Fruit fly (Drosophila melanogaster) whole organism, embryonic: ENCODE results near the gene Art9.

Experiments
- BtbVII ChIP-seq: fragments of 200-800 bp; sonication (Bioruptor generic); optimal IDR thresholded peaks from 3 replicates; lab custom pipeline; 2017; ENCODE audit warnings: missing biosample characterization, mild to moderate bottlenecking, missing genetic modification characterization
- CG10209 ChIP-seq: fragments of 200-800 bp; sonication (Bioruptor generic); optimal IDR thresholded peaks from 3 replicates; lab custom pipeline; 2017; ENCODE audit warnings: missing biosample characterization, mild to moderate bottlenecking, missing genetic modification characterization, missing genetic modification reagents
- CG10267 ChIP-seq: fragments of 200-800 bp; sonication (Bioruptor generic); optimal IDR thresholded peaks from 2 replicates; lab custom pipeline; 2018; ENCODE audit warnings: missing biosample characterization, mild to moderate bottlenecking, missing genetic modification characterization, moderate library complexity
- CG11247 ChIP-seq: fragments of 200-800 bp; sonication (Bioruptor generic); IDR thresholded peaks from 2 replicates; pipeline ENCODE4 v1.3.6; 2022; ENCODE audit warnings: missing biosample characterization, missing genetic modification characterization
- CG12071 ChIP-seq: fragments of 200-800 bp; sonication (Bioruptor generic); optimal IDR thresholded peaks from 3 replicates; lab custom pipeline; 2018; ENCODE audit warnings: missing biosample characterization, mild to moderate bottlenecking, missing genetic modification characterization
- CG12155 ChIP-seq: fragments of 200-800 bp; sonication (Bioruptor generic); optimal IDR thresholded peaks from 3 replicates; lab custom pipeline; 2016; ENCODE audit warnings: missing biosample characterization, missing genetic modification characterization
- CG13775 ChIP-seq: fragments of 200-800 bp; sonication (Bioruptor generic); optimal IDR thresholded peaks from 3 replicates; lab custom pipeline; 2017; ENCODE audit warnings: missing biosample characterization, mild to moderate bottlenecking, missing genetic modification characterization
- CG15601 ChIP-seq: fragments of 200-800 bp; sonication (Bioruptor generic); optimal IDR thresholded peaks from 3 replicates; lab custom pipeline; 2019; ENCODE audit warnings: missing biosample characterization, mild to moderate bottlenecking, missing genetic modification characterization, moderate library complexity
- CG15696 ChIP-seq: fragments of 200-800 bp; sonication (Bioruptor generic); optimal IDR thresholded peaks from 2 replicates; lab custom pipeline; 2019; ENCODE audit warnings: missing biosample characterization, mild to moderate bottlenecking, missing genetic modification characterization, moderate library complexity
- CG18262 ChIP-seq: fragments of 200-800 bp; optimal IDR thresholded peaks from 3 replicates; lab custom pipeline; 2019; ENCODE audit warnings: missing biosample characterization, mild to moderate bottlenecking, missing genetic modification characterization, moderate library complexity
- CG18619 ChIP-seq: fragments of 200-800 bp; sonication (Bioruptor generic); optimal IDR thresholded peaks from 3 replicates; lab custom pipeline; 2017; ENCODE audit warnings: missing biosample characterization, mild to moderate bottlenecking, missing genetic modification characterization
- CG2116 ChIP-seq: fragments of 200-800 bp; sonication (Bioruptor generic); optimal IDR thresholded peaks from 3 replicates; lab custom pipeline; 2018; ENCODE audit warnings: missing biosample characterization, mild to moderate bottlenecking, missing genetic modification characterization
- CG2202 ChIP-seq: fragments of 200-800 bp; sonication (Bioruptor generic); optimal IDR thresholded peaks from 2 replicates; lab custom pipeline; 2018; ENCODE audit warnings: missing biosample characterization, mild to moderate bottlenecking, missing genetic modification characterization
- CG2712 ChIP-seq: fragments of 200-800 bp; optimal IDR thresholded peaks from 3 replicates; lab custom pipeline; 2019; ENCODE audit warnings: missing biosample characterization, mild to moderate bottlenecking, missing genetic modification characterization, moderate library complexity
- CG30431 ChIP-seq: fragments of 200-800 bp; sonication (Bioruptor generic); optimal IDR thresholded peaks from 2 replicates; lab custom pipeline; 2017; ENCODE audit warnings: missing biosample characterization, missing genetic modification characterization
- CG43689 ChIP-seq: fragments of 200-800 bp; sonication (Bioruptor generic); IDR thresholded peaks from 2 replicates; pipeline ENCODE4 v1.3.6; 2022; ENCODE audit warnings: missing biosample characterization, missing genetic modification characterization
- CG9609 ChIP-seq: fragments of 200-800 bp; sonication (Bioruptor generic); optimal IDR thresholded peaks from 3 replicates; lab custom pipeline; 2016; ENCODE audit warnings: missing biosample characterization, missing genetic modification characterization
- CTCF ChIP-seq: fragments of 200-800 bp; sonication (Bioruptor generic); optimal IDR thresholded peaks from 2 replicates; lab custom pipeline; 2017; ENCODE audit warnings: missing biosample characterization, mild to moderate bottlenecking, missing genetic modification characterization, moderate library complexity
- D19B ChIP-seq: fragments of 200-800 bp; sonication (Bioruptor generic); optimal IDR thresholded peaks from 2 replicates; lab custom pipeline; 2017; ENCODE audit warnings: missing biosample characterization, mild to moderate bottlenecking, missing genetic modification characterization
- Dbx ChIP-seq: fragments of 200-800 bp; sonication (Bioruptor generic); IDR thresholded peaks from 3 replicates; pipeline ENCODE4 v1.3.6; 2022; ENCODE audit warnings: missing biosample characterization, missing genetic modification characterization
- Fer2 ChIP-seq: fragments of 200-800 bp; sonication (Bioruptor generic); optimal IDR thresholded peaks from 2 replicates; lab custom pipeline; 2018; ENCODE audit warnings: missing biosample characterization, mild to moderate bottlenecking, missing genetic modification characterization, moderate library complexity
- GATAe ChIP-seq: fragments of 200-800 bp; sonication (Bioruptor generic); conservative IDR thresholded peaks from 2 replicates; pipeline ENCODE4 v1.3.6; 2022; ENCODE audit warnings: missing biosample characterization, missing genetic modification characterization
- Hand ChIP-seq: fragments of 200-800 bp; sonication (Bioruptor generic); optimal IDR thresholded peaks from 2 replicates; lab custom pipeline; 2017; ENCODE audit warnings: mild to moderate bottlenecking, missing biosample characterization, missing genetic modification reagents, missing genetic modification characterization
- Lpt ChIP-seq: fragments of >200 bp; optimal IDR thresholded peaks from 2 replicates; lab custom pipeline; 2018; ENCODE audit warnings: missing biosample characterization, missing genetic modification characterization
- MTF-1 ChIP-seq: fragments of 200-800 bp; sonication (Bioruptor generic); optimal IDR thresholded peaks from 2 replicates; lab custom pipeline; 2018; ENCODE audit warnings: missing biosample characterization, mild to moderate bottlenecking, missing genetic modification characterization, borderline replicate concordance
- Mad ChIP-seq: fragments of 200-800 bp; sonication (Bioruptor generic); optimal IDR thresholded peaks from 2 replicates; lab custom pipeline; 2016; ENCODE audit warnings: missing biosample characterization, missing genetic modification characterization
- NC2α ChIP-seq: fragments of 200-800 bp; sonication (Bioruptor generic); optimal IDR thresholded peaks from 2 replicates; lab custom pipeline; 2016; ENCODE audit warnings: missing biosample characterization, missing genetic modification characterization
- Nf-YB ChIP-seq: fragments of 200-800 bp; sonication (Bioruptor generic); optimal IDR thresholded peaks from 3 replicates; lab custom pipeline; 2019; ENCODE audit warnings: missing biosample characterization, mild to moderate bottlenecking, missing genetic modification characterization, moderate library complexity
- PHDP ChIP-seq: fragments of 200-800 bp; sonication (Bioruptor generic); optimal IDR thresholded peaks from 3 replicates; lab custom pipeline; 2018; ENCODE audit warnings: missing biosample characterization, mild to moderate bottlenecking, missing genetic modification characterization, moderate library complexity
- Rx ChIP-seq: fragments of 200-800 bp; sonication (Bioruptor generic); IDR thresholded peaks from 2 replicates; pipeline ENCODE4 v1.3.6; 2022; ENCODE audit warnings: missing biosample characterization, missing genetic modification characterization
- Xrp1 ChIP-seq: fragments of 200-800 bp; sonication (Bioruptor generic); IDR thresholded peaks from 2 replicates; pipeline ENCODE4 v1.3.6; 2022; ENCODE audit warnings: missing biosample characterization, missing genetic modification characterization
- ap ChIP-seq: fragments of 200-800 bp; sonication (Bioruptor generic); IDR thresholded peaks from 2 replicates; pipeline ENCODE4 v1.3.6; 2022; ENCODE audit warnings: missing biosample characterization, missing genetic modification characterization
- ase ChIP-seq: fragments of 200-800 bp; sonication (Bioruptor generic); IDR thresholded peaks from 3 replicates; pipeline ENCODE4 v1.3.6; 2022; ENCODE audit warnings: missing biosample characterization, missing genetic modification characterization
- bab2 ChIP-seq: fragments of 200-800 bp; sonication (Bioruptor generic); optimal IDR thresholded peaks from 2 replicates; lab custom pipeline; 2016; ENCODE audit warnings: missing biosample characterization, missing genetic modification characterization
- bcd ChIP-seq: fragments of 200-800 bp; sonication (Bioruptor generic); optimal IDR thresholded peaks from 2 replicates; lab custom pipeline; 2017; ENCODE audit warnings: missing biosample characterization, mild to moderate bottlenecking, missing genetic modification characterization
- crc ChIP-seq: fragments of 200-800 bp; sonication (Bioruptor generic); optimal IDR thresholded peaks from 2 replicates; lab custom pipeline; 2016; ENCODE audit warnings: missing biosample characterization, missing genetic modification characterization
- disco-r ChIP-seq: fragments of 200-800 bp; sonication (Bioruptor generic); optimal IDR thresholded peaks from 2 replicates; lab custom pipeline; 2016; ENCODE audit warnings: missing biosample characterization, missing genetic modification characterization
- dmrt11E ChIP-seq: fragments of 200-800 bp; sonication (Bioruptor generic); optimal IDR thresholded peaks from 3 replicates; lab custom pipeline; 2018; ENCODE audit warnings: missing biosample characterization, mild to moderate bottlenecking, missing genetic modification characterization, moderate library complexity
- ewg ChIP-seq: fragments of 200-800 bp; sonication (Bioruptor generic); optimal IDR thresholded peaks from 3 replicates; lab custom pipeline; 2017; ENCODE audit warnings: mild to moderate bottlenecking, missing biosample characterization, missing genetic modification reagents, missing genetic modification characterization
- hth ChIP-seq: fragments of >200 bp; optimal IDR thresholded peaks from 2 replicates; lab custom pipeline; 2017; ENCODE audit warnings: inconsistent platforms
- maf-S ChIP-seq: fragments of 200-800 bp; sonication (Bioruptor generic); optimal IDR thresholded peaks from 2 replicates; lab custom pipeline; 2016; ENCODE audit warnings: missing biosample characterization, missing genetic modification characterization
- pan ChIP-seq, 4 experiments: fragments of >200 bp in 3 of 4; fragments of 200-800 bp in 1 of 4; sonication (Bioruptor generic) in 1 of 4; optimal IDR thresholded peaks in 3 of 4; IDR thresholded peaks in 1 of 4; 2 replicates each; pipeline versions ENCODE4 v1.3.6 to Lab custom; 2017 to 2022; ENCODE audit warnings: missing biosample characterization in 2 of 4, missing genetic modification characterization in 2 of 4, mixed read lengths in 1 of 4
- schlank ChIP-seq: fragments of 200-800 bp; sonication (Bioruptor generic); optimal IDR thresholded peaks from 2 replicates; lab custom pipeline; 2018; ENCODE audit warnings: missing biosample characterization, mild to moderate bottlenecking, missing genetic modification characterization
- sd ChIP-seq: fragments of 200-800 bp; sonication (Bioruptor generic); optimal IDR thresholded peaks from 3 replicates; lab custom pipeline; 2018; ENCODE audit warnings: missing biosample characterization, mild to moderate bottlenecking, missing genetic modification characterization, moderate library complexity
- sens ChIP-seq: fragments of 200-800 bp; sonication (Bioruptor generic); peaks from one replicate; lab custom pipeline; 2016; ENCODE audit warnings: missing biosample characterization, missing genetic modification characterization
- sna ChIP-seq: fragments of 200-800 bp; sonication (Bioruptor generic); IDR thresholded peaks from 2 replicates; pipeline ENCODE4 v1.3.6; 2022; ENCODE audit warnings: missing biosample characterization, missing genetic modification characterization; ENCODE audit not compliant: partially characterized antibody
- stc ChIP-seq: fragments of 200-800 bp; sonication (Bioruptor generic); IDR thresholded peaks from 2 replicates; pipeline ENCODE4 v1.3.6; 2022; ENCODE audit warnings: missing biosample characterization, missing genetic modification characterization
- tgo ChIP-seq: fragments of 200-800 bp; sonication (Bioruptor generic); IDR thresholded peaks from 3 replicates; pipeline ENCODE4 v1.3.6; 2022; ENCODE audit warnings: missing biosample characterization, missing genetic modification characterization
- tna ChIP-seq: fragments of 200-800 bp; sonication (Bioruptor generic); IDR thresholded peaks from 2 replicates; pipeline ENCODE4 v1.3.6; 2022; ENCODE audit warnings: missing biosample characterization, missing genetic modification characterization; ENCODE audit not compliant: partially characterized antibody
- vnd ChIP-seq: fragments of 200-800 bp; sonication (Bioruptor generic); IDR thresholded peaks from 3 replicates; pipeline ENCODE4 v1.3.6; 2022; ENCODE audit warnings: missing biosample characterization, missing genetic modification characterization; ENCODE audit not compliant: partially characterized antibody
- wor ChIP-seq: fragments of 200-800 bp; sonication (Bioruptor generic); IDR thresholded peaks from 2 replicates; pipeline ENCODE4 v1.3.6; 2022; ENCODE audit warnings: missing biosample characterization, missing genetic modification characterization

Gene Art9

dm6 chr3R:13915646-13916045, 27.6 kb downstream of the Art9 start (continued):
- TF ChIP-seq dmrt11E (tag; lab: Kevin White, UChicago) (peak; percentile 89), Dbx (GFP tag; lab: Robert Waterston, UW) (0 out of 3 replicates have a peak, but pooled peaks have one; percentile 45), schlank (tag; lab: Kevin White, UChicago) (no peak), CG2712 (tag; lab: Kevin White, UChicago) (peak; percentile 89), hth (lab: Kevin White, UChicago) (no peak), BtbVII (no peak), ewg (peak; percentile 45), CG2202 (tag; lab: Kevin White, UChicago) (peak; percentile 72), Rx (GFP tag; lab: Robert Waterston, UW) (peak; percentile 61), GATAe (GFP tag; lab: Robert Waterston, UW) (0 out of 2 replicates have a peak, but pooled peaks have one; percentile 22), CG18262 (tag; lab: Kevin White, UChicago) (peak; percentile 84), CG43689 (GFP tag; lab: Robert Waterston, UW) (no peak), CG18619 (GFP tag; lab: Kevin White, UChicago) (peak; percentile 31), MTF-1 (GFP tag; lab: Kevin White, UChicago) (peak; percentile 53), disco-r (GFP tag; lab: Kevin White, UChicago) (no peak), CG30431 (peak; percentile 63), Mad (GFP tag; lab: Kevin White, UChicago) (peak; percentile 49), crc (GFP tag; lab: Kevin White, UChicago) (no peak), D19B (GFP tag; lab: Kevin White, UChicago) (no peak), CG9609 (GFP tag; lab: Kevin White, UChicago) (no peak), vnd (no peak), Nf-YB (GFP tag; lab: Kevin White, UChicago) (peak; percentile 51), sens (GFP tag; lab: Kevin White, UChicago) (peak; percentile 96), CG11247 (GFP tag; lab: Robert Waterston, UW) (peak; percentile 62), ase (GFP tag; lab: Robert Waterston, UW) (peak; percentile 63; the same call in 2 of the 3 replicates), tna (GFP tag; lab: Robert Waterston, UW) (no peak), CG15601 (tag; lab: Kevin White, UChicago) (peak; percentile 64), CG13775 (peak; percentile 62), sna (no peak), CG15696 (tag; lab: Kevin White, UChicago) (peak; percentile 87), Hand (GFP tag; lab: Kevin White, UChicago) (no peak), CG10209 (GFP tag; lab: Kevin White, UChicago) (peak; percentile 53), CG12071 (GFP tag; lab: Kevin White, UChicago) (peak; percentile 42), NC2α (GFP tag; lab: Kevin White, UChicago) (no peak), pan (optimal IDR thresholded peaks at IDR 0.05; lab: Kevin White, UChicago) (no peak), pan (GFP tag; optimal IDR thresholded peaks at IDR 0.05 in 1 of 2, IDR thresholded peaks at IDR 0.05 in 1 of 2) (peak in 1 of 2 experiments; percentile 74), PHDP (peak; percentile 69), bab2 (peak; percentile 20), sd (tag; lab: Kevin White, UChicago) (no peak), stc (GFP tag; lab: Robert Waterston, UW) (peak; percentile 39; the same call in 1 of the 2 replicates), CTCF (GFP tag; lab: Kevin White, UChicago) (no peak), CG2116 (GFP tag; lab: Kevin White, UChicago) (no peak), wor (GFP tag; lab: Robert Waterston, UW) (0 out of 2 replicates have a peak, but pooled peaks have one; percentile 14), maf-S (no peak), Xrp1 (GFP tag; lab: Robert Waterston, UW) (peak; percentile 83), Fer2 (tag; lab: Kevin White, UChicago) (peak; percentile 40), CG12155 (GFP tag; lab: Kevin White, UChicago) (peak; percentile 62), CG10267 (tag; lab: Kevin White, UChicago) (peak; percentile 70), Lpt (no peak), bcd (GFP tag; lab: Kevin White, UChicago) (peak; percentile 68), ap (peak; percentile 61), tgo (GFP tag; lab: Robert Waterston, UW) (peak; percentile 76)
